Worm (Caenorhabditis elegans) whole organism, L1 larva: ENCODE measurements around the gene str-182.

Source experiments
- aha-1 ChIP-seq: fragments of 150-350 bp; optimal IDR thresholded peaks from 2 replicates; lab custom pipeline; 2014; ENCODE audit warnings: missing biosample characterization, missing genetic modification characterization
- blmp-1 ChIP-seq: fragments of 150-350 bp; optimal IDR thresholded peaks from 2 replicates; lab custom pipeline; 2014; ENCODE audit warnings: missing biosample characterization, missing genetic modification characterization
- ceh-8 ChIP-seq: fragments of 200-800 bp; sonication (Bioruptor generic); optimal IDR thresholded peaks from 2 replicates; lab custom pipeline; 2018; ENCODE audit warnings: mild to moderate bottlenecking, missing genetic modification characterization, moderate library complexity, missing compliant biosample characterization
- dsc-1 ChIP-seq: sonication (generic microtip); optimal IDR thresholded peaks from 2 replicates; lab custom pipeline; 2016; ENCODE audit warnings: mild to moderate bottlenecking, missing genetic modification characterization, missing compliant biosample characterization
- elt-3 ChIP-seq, 6 experiments: fragments of 150-350 bp in 1 of 6; sonication (generic microtip); optimal IDR thresholded peaks; 2 replicates each; lab custom pipeline; 2017 to 2018; ENCODE audit warnings: missing biosample characterization in 6 of 6, missing genetic modification characterization in 6 of 6, inconsistent platforms in 1 of 6
- hpl-2 ChIP-seq: fragments of 150-350 bp; optimal IDR thresholded peaks from 2 replicates; lab custom pipeline; 2014; ENCODE audit warnings: missing biosample characterization, missing genetic modification reagents, missing genetic modification characterization
- lin-15B ChIP-seq: fragments of 150-350 bp; sonication (generic microtip); optimal IDR thresholded peaks from 3 replicates; lab custom pipeline; 2014; ENCODE audit warnings: missing biosample characterization, missing genetic modification characterization
- mab-9 ChIP-seq: fragments of 200-800 bp; sonication (Bioruptor generic); IDR thresholded peaks from 2 replicates; pipeline ENCODE4 v1.3.6; 2022; ENCODE audit warnings: missing genetic modification reagents, missing genetic modification characterization, missing compliant biosample characterization
- nhr-237 ChIP-seq: fragments of 150-350 bp; optimal IDR thresholded peaks from 2 replicates; lab custom pipeline; 2014; ENCODE audit warnings: missing biosample characterization, missing genetic modification characterization
- pqm-1 ChIP-seq: sonication (generic microtip); optimal IDR thresholded peaks from 3 replicates; lab custom pipeline; 2017; ENCODE audit warnings: missing biosample characterization, missing genetic modification characterization
- snpc-4 ChIP-seq: fragments of 150-350 bp; optimal IDR thresholded peaks from 2 replicates; lab custom pipeline; 2014; ENCODE audit warnings: missing biosample characterization, missing genetic modification characterization

DNA sequence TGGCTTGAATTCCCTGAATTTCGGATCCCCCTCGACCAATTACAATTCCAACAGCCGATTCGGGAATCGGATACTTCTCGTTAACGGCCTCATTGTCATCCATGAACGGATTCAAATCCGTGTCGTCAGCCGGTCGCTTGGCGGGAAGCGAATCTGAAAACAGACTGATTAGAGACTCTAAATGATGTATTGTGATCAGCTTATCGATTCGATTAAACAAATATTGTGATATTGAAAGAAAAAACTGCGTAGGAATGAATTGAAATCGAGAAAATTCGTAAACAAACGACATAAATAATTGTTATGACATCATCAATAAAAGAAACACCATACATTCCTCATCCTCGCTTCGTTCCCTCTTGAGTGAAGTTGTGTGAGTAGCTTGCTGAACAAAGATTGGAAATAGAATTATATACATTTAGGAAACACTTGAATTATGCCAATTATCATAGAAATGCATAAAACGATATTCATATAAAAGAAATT, 4.8 kb upstream of the str-182 start:
- no peak for TF ChIP-seq blmp-1
- no peak for TF ChIP-seq lin-15B
- no peak for TF ChIP-seq nhr-237 (tag; lab: Kevin White, UChicago)
- no peak for TF ChIP-seq pqm-1 (tag; lab: Kevin White, UChicago)
- TF ChIP-seq hpl-2 = no peak
- no peak for TF ChIP-seq dsc-1
- TF ChIP-seq elt-3 (tag; optimal IDR thresholded peaks at IDR 0.05; lab: Kevin White, UChicago) = no peak
- TF ChIP-seq ceh-8 (GFP tag; lab: Kevin White, UChicago) = no peak
- no peak for TF ChIP-seq snpc-4 (tag; lab: Kevin White, UChicago)
- no peak for TF ChIP-seq aha-1 (tag; lab: Kevin White, UChicago)
- TF ChIP-seq mab-9 = no peak
